Fruit fly (Drosophila melanogaster) ovary, adult (tissue): ENCODE data around the gene nAChRalpha6.
A peak's percentile ranks its signal among the peaks of the same experiment; 100 is the strongest.

ENCODE experiments used
- CG17801 ChIP-seq: fragments of 200-800 bp; optimal IDR thresholded peaks from 2 replicates; lab custom pipeline; 2019; ENCODE audit warnings: missing biosample characterization, mild to moderate bottlenecking, missing genetic modification characterization, moderate library complexity; ENCODE audit not compliant: partially characterized antibody

The nAChRalpha6 gene

dm6 chr2L:9790535-9790992 is 95.5 kb downstream of the nAChRalpha6 start, which contains the start of gene CG4036:
TSS of gene CG4036 (plus strand) at chr2L:9790882.
- TF ChIP-seq CG17801 (GFP tag; lab: Kevin White, UChicago): peak; percentile 53

- TF ChIP-seq CG17801 (GFP tag; lab: Kevin White, UChicago): no peak
Measured at dm6 chr2L:9785917-9786432, 100.1 kb downstream of the nAChRalpha6 start.

dm6 chr2L:9784468-9784867 is 101.6 kb downstream of the nAChRalpha6 start:
- TF ChIP-seq CG17801 (GFP tag; lab: Kevin White, UChicago): no peak

- TF ChIP-seq CG17801 (GFP tag; lab: Kevin White, UChicago): no peak
Measured at dm6 chr2L:9783130-9783529, 102.9 kb downstream of the nAChRalpha6 start.

dm6 chr2L:9782176-9782581 is 103.9 kb downstream of the nAChRalpha6 start, which contains the start of gene IP3K1:
TSS of gene IP3K1 (plus strand) at chr2L:9782384.
- peak; percentile 85 for TF ChIP-seq CG17801 (GFP tag; lab: Kevin White, UChicago)

dm6 chr2L:9779754-9780153 is 106.3 kb downstream of the nAChRalpha6 start:
- TF ChIP-seq CG17801 (GFP tag; lab: Kevin White, UChicago): no peak

- peak; percentile 17 for TF ChIP-seq CG17801 (GFP tag; lab: Kevin White, UChicago)
Measured at dm6 chr2L:9779147-9779546, 106.9 kb downstream of the nAChRalpha6 start.

- TF ChIP-seq CG17801 (GFP tag; lab: Kevin White, UChicago): no peak
Measured at dm6 chr2L:9778416-9778815, 107.6 kb downstream of the nAChRalpha6 start.

- no peak for TF ChIP-seq CG17801 (GFP tag; lab: Kevin White, UChicago)
Measured at dm6 chr2L:9777927-9778326, 108.1 kb downstream of the nAChRalpha6 start.

dm6 chr2L:9774980-9775628 is 110.9 kb downstream of the nAChRalpha6 start, which contains the start of the genes ppk11 and ppk16:
TSS of gene ppk11 (minus strand) at chr2L:9775030.
TSS of gene ppk16 (minus strand) at chr2L:9775030.
- no peak for TF ChIP-seq CG17801 (GFP tag; lab: Kevin White, UChicago)

dm6 chr2L:9770896-9771295 is 115.2 kb downstream of the nAChRalpha6 start, which contains the start of gene ppk18:
TSS of gene ppk18 (minus strand) at chr2L:9770996.
- no peak for TF ChIP-seq CG17801 (GFP tag; lab: Kevin White, UChicago)

dm6 chr2L:9768735-9769134 is 117.3 kb downstream of the nAChRalpha6 start, which contains the start of gene CG17633:
TSS of gene CG17633 (plus strand) at chr2L:9769060.
- no peak for TF ChIP-seq CG17801 (GFP tag; lab: Kevin White, UChicago)

dm6 chr2L:9766758-9767157 is 119.3 kb downstream of the nAChRalpha6 start, which contains the start of gene CG4017:
TSS of gene CG4017 (plus strand) at chr2L:9767058.
- no peak for TF ChIP-seq CG17801 (GFP tag; lab: Kevin White, UChicago)

dm6 chr2L:9763212-9763869 is 122.7 kb downstream of the nAChRalpha6 start, which contains the start of the genes Taf11 and und:
TSS of gene Taf11 (minus strand) at chr2L:9763262.
TSS of gene und (plus strand) at chr2L:9763369.
- peak; percentile 57 for TF ChIP-seq CG17801 (GFP tag; lab: Kevin White, UChicago)

dm6 chr2L:9758856-9759255 is 127.2 kb downstream of the nAChRalpha6 start:
- no peak for TF ChIP-seq CG17801 (GFP tag; lab: Kevin White, UChicago)
